Worm (Caenorhabditis elegans) whole organism, L3 larva: ENCODE data around the gene nas-11.

Experiments
- R02D3.7 ChIP-seq: fragments of 150-350 bp; optimal IDR thresholded peaks from 2 replicates; lab custom pipeline; 2014; ENCODE audit warnings: missing biosample characterization, missing genetic modification characterization
- ZK546.5 ChIP-seq: sonication (generic microtip); optimal IDR thresholded peaks from 2 replicates; lab custom pipeline; 2017; ENCODE audit warnings: missing biosample characterization, missing genetic modification characterization
- aly-2 ChIP-seq: fragments of 150-350 bp; optimal IDR thresholded peaks from 2 replicates; lab custom pipeline; 2014; ENCODE audit warnings: missing biosample characterization, missing genetic modification characterization
- ama-1 ChIP-seq: fragments of 150-350 bp; optimal IDR thresholded peaks from 2 replicates; lab custom pipeline; 2018
- ceh-16 ChIP-seq: sonication (generic microtip); optimal IDR thresholded peaks from 2 replicates; lab custom pipeline; 2017; ENCODE audit warnings: missing biosample characterization, missing genetic modification characterization
- ceh-28 ChIP-seq: fragments of 150-350 bp; optimal IDR thresholded peaks from 2 replicates; lab custom pipeline; 2014; ENCODE audit warnings: missing biosample characterization, missing genetic modification reagents, missing genetic modification characterization
- ceh-82 ChIP-seq: fragments of 150-350 bp; optimal IDR thresholded peaks from 2 replicates; lab custom pipeline; 2014; ENCODE audit warnings: missing biosample characterization, missing genetic modification characterization
- ceh-9 ChIP-seq: sonication (generic microtip); optimal IDR thresholded peaks from 2 replicates; lab custom pipeline; 2018; ENCODE audit warnings: missing biosample characterization, missing genetic modification characterization
- daf-12 ChIP-seq: fragments of 150-350 bp; optimal IDR thresholded peaks from 2 replicates; lab custom pipeline; 2014; ENCODE audit warnings: missing biosample characterization, missing genetic modification reagents, missing genetic modification characterization
- egl-27 ChIP-seq: sonication (generic microtip); optimal IDR thresholded peaks from 4 replicates; lab custom pipeline; 2017; ENCODE audit warnings: missing biosample characterization, missing genetic modification reagents, missing genetic modification characterization
- egl-5 ChIP-seq: fragments of 150-350 bp; optimal IDR thresholded peaks from 2 replicates; lab custom pipeline; 2017; ENCODE audit warnings: missing biosample characterization, missing genetic modification reagents, missing genetic modification characterization, inconsistent platforms
- elt-1 ChIP-seq: fragments of 150-350 bp; optimal IDR thresholded peaks from 2 replicates; lab custom pipeline; 2014; ENCODE audit warnings: missing biosample characterization, missing genetic modification characterization
- fkh-10 ChIP-seq: sonication (generic microtip); optimal IDR thresholded peaks from 2 replicates; lab custom pipeline; 2017; ENCODE audit warnings: missing biosample characterization, missing genetic modification reagents, missing genetic modification characterization
- fkh-2 ChIP-seq: fragments of 150-350 bp; optimal IDR thresholded peaks from 2 replicates; lab custom pipeline; 2014; ENCODE audit warnings: missing biosample characterization, missing genetic modification reagents, missing genetic modification characterization
- fos-1 ChIP-seq: fragments of 150-350 bp; optimal IDR thresholded peaks from 2 replicates; lab custom pipeline; 2014; ENCODE audit warnings: missing biosample characterization, missing genetic modification characterization
- hmg-11 ChIP-seq: sonication (generic microtip); optimal IDR thresholded peaks from 2 replicates; lab custom pipeline; 2016; ENCODE audit warnings: missing genetic modification characterization, missing compliant biosample characterization
- jun-1 ChIP-seq: fragments of 150-350 bp; optimal IDR thresholded peaks from 2 replicates; lab custom pipeline; 2014; ENCODE audit warnings: missing biosample characterization, missing genetic modification reagents, missing genetic modification characterization
- lin-15B ChIP-seq: fragments of 150-350 bp; optimal IDR thresholded peaks from 2 replicates; lab custom pipeline; 2014; ENCODE audit warnings: missing biosample characterization, missing genetic modification characterization
- lin-39 ChIP-seq: fragments of 150-350 bp; optimal IDR thresholded peaks from 2 replicates; lab custom pipeline; 2018; ENCODE audit warnings: missing biosample characterization, missing genetic modification reagents, missing genetic modification characterization
- lsy-12 ChIP-seq: sonication (generic microtip); optimal IDR thresholded peaks from 2 replicates; lab custom pipeline; 2016; ENCODE audit warnings: mild to moderate bottlenecking, missing genetic modification characterization, missing compliant biosample characterization
- mdl-1 ChIP-seq: fragments of 150-350 bp; optimal IDR thresholded peaks from 2 replicates; lab custom pipeline; 2014; ENCODE audit warnings: missing biosample characterization, missing genetic modification characterization
- nfya-1 ChIP-seq: sonication (generic microtip); optimal IDR thresholded peaks from 2 replicates; lab custom pipeline; 2017; ENCODE audit warnings: missing genetic modification characterization, mild to moderate bottlenecking, missing compliant biosample characterization, antibody characterized with exemption, moderate library complexity; ENCODE audit not compliant: insufficient read depth
- nhr-11 ChIP-seq: fragments of 150-350 bp; optimal IDR thresholded peaks from 2 replicates; lab custom pipeline; 2014; ENCODE audit warnings: missing biosample characterization, missing genetic modification characterization
- nhr-12 ChIP-seq: fragments of 150-350 bp; optimal IDR thresholded peaks from 2 replicates; lab custom pipeline; 2014; ENCODE audit warnings: missing biosample characterization, missing genetic modification characterization
- nhr-23 ChIP-seq: fragments of 150-350 bp; optimal IDR thresholded peaks from 2 replicates; lab custom pipeline; 2014; ENCODE audit warnings: missing biosample characterization, missing genetic modification reagents, missing genetic modification characterization
- nhr-237 ChIP-seq: fragments of 150-350 bp; optimal IDR thresholded peaks from 2 replicates; lab custom pipeline; 2014; ENCODE audit warnings: missing biosample characterization, missing genetic modification characterization
- nhr-25 ChIP-seq: sonication (generic microtip); optimal IDR thresholded peaks from 2 replicates; lab custom pipeline; 2017; ENCODE audit warnings: missing biosample characterization, missing genetic modification characterization
- nhr-28 ChIP-seq: fragments of 150-350 bp; optimal IDR thresholded peaks from 2 replicates; lab custom pipeline; 2014; ENCODE audit warnings: missing biosample characterization, missing genetic modification characterization
- nhr-43 ChIP-seq: sonication (generic microtip); optimal IDR thresholded peaks from 2 replicates; lab custom pipeline; 2016; ENCODE audit warnings: mild to moderate bottlenecking, missing genetic modification characterization, missing compliant biosample characterization; ENCODE audit not compliant: poor library complexity, severe bottlenecking
- nhr-67 ChIP-seq: fragments of 150-350 bp; optimal IDR thresholded peaks from 2 replicates; lab custom pipeline; 2014; ENCODE audit warnings: missing biosample characterization, missing genetic modification characterization
- nhr-76 ChIP-seq: fragments of 150-350 bp; sonication (generic microtip); optimal IDR thresholded peaks from 5 replicates; lab custom pipeline; 2014; ENCODE audit warnings: missing biosample characterization, missing genetic modification characterization
- nhr-77 ChIP-seq: fragments of 150-350 bp; optimal IDR thresholded peaks from 2 replicates; lab custom pipeline; 2014; ENCODE audit warnings: missing biosample characterization, missing genetic modification characterization
- pha-4 ChIP-seq: fragments of 150-350 bp; optimal IDR thresholded peaks from 2 replicates; lab custom pipeline; 2014; ENCODE audit warnings: missing biosample characterization, missing genetic modification reagents, missing genetic modification characterization
- pqm-1 ChIP-seq: fragments of 150-350 bp; optimal IDR thresholded peaks from 2 replicates; lab custom pipeline; 2017; ENCODE audit warnings: missing biosample characterization, missing genetic modification characterization, inconsistent platforms
- sea-2 ChIP-seq: fragments of 150-350 bp; sonication (generic microtip); optimal IDR thresholded peaks from 4 replicates; lab custom pipeline; 2014; ENCODE audit warnings: missing biosample characterization, missing genetic modification reagents, missing genetic modification characterization
- snpc-4 ChIP-seq: fragments of 150-350 bp; optimal IDR thresholded peaks from 2 replicates; lab custom pipeline; 2014; ENCODE audit warnings: missing biosample characterization, missing genetic modification characterization
- tbx-2 ChIP-seq: sonication (generic microtip); optimal IDR thresholded peaks from 2 replicates; lab custom pipeline; 2016; ENCODE audit warnings: mild to moderate bottlenecking, missing genetic modification characterization, missing compliant biosample characterization
- unc-39 ChIP-seq: sonication (generic microtip); optimal IDR thresholded peaks from 4 replicates; lab custom pipeline; 2017; ENCODE audit warnings: missing biosample characterization, missing genetic modification characterization
- zag-1 ChIP-seq: fragments of 150-350 bp; optimal IDR thresholded peaks from 2 replicates; lab custom pipeline; 2014; ENCODE audit warnings: missing biosample characterization, missing genetic modification characterization
- ztf-11 ChIP-seq: fragments of 150-350 bp; optimal IDR thresholded peaks from 2 replicates; lab custom pipeline; 2014; ENCODE audit warnings: missing biosample characterization, missing genetic modification characterization
- ztf-4 ChIP-seq: fragments of 150-350 bp; optimal IDR thresholded peaks from 2 replicates; lab custom pipeline; 2014; ENCODE audit warnings: missing biosample characterization, missing genetic modification characterization

The nas-11 gene

ce11 chrX:6729593-6729992, 16.2 kb downstream of the nas-11 start, which contains the start of gene K11G12.6 (continued):
- TF ChIP-seq nhr-43 (tag; lab: Kevin White, UChicago) (no peak), ceh-82 (no peak), nhr-237 (tag; lab: Kevin White, UChicago) (no peak), ztf-4 (no peak), lin-15B (tag; lab: Kevin White, UChicago) (no peak), jun-1 (tag; lab: Kevin White, UChicago) (peak; percentile 15)

ce11 chrX:6733201-6733600, 19.8 kb downstream of the nas-11 start, which contains the start of gene R03E9.2:
R03E9.2 (minus strand) TSS chrX:6733301.
- TF ChIP-seq nhr-11 (tag; lab: Kevin White, UChicago) (no peak), ZK546.5 (tag; lab: Kevin White, UChicago) (no peak), snpc-4 (no peak), egl-5 (tag; lab: Kevin White, UChicago) (no peak), unc-39 (tag; lab: Kevin White, UChicago) (no peak), elt-1 (tag; lab: Kevin White, UChicago) (no peak), mdl-1 (tag; lab: Kevin White, UChicago) (no peak), fkh-10 (GFP tag; lab: Kevin White, UChicago) (no peak), fos-1 (no peak), daf-12 (no peak), aly-2 (tag; lab: Kevin White, UChicago) (no peak), pqm-1 (tag; lab: Kevin White, UChicago) (no peak), nhr-23 (no peak), nhr-67 (no peak), fkh-2 (tag; lab: Kevin White, UChicago) (no peak), lin-15B (tag; lab: Kevin White, UChicago) (no peak), nhr-12 (tag; lab: Kevin White, UChicago) (no peak), nhr-76 (tag; lab: Kevin White, UChicago) (no peak)

- TF ChIP-seq mdl-1 (tag; lab: Kevin White, UChicago) (peak; percentile 48), fkh-2 (tag; lab: Kevin White, UChicago) (no peak), nhr-25 (peak; percentile 54), ztf-4 (no peak), lin-39 (peak; percentile 20), lsy-12 (tag; lab: Kevin White, UChicago) (peak; percentile 37), unc-39 (tag; lab: Kevin White, UChicago) (no peak), nhr-23 (peak; percentile 22), fos-1 (no peak), pha-4 (peak; percentile 3), R02D3.7 (no peak), nhr-28 (tag; lab: Kevin White, UChicago) (no peak), ceh-28 (no peak), sea-2 (GFP tag; lab: Kevin White, UChicago) (no peak), ceh-16 (no peak), ztf-11 (tag; lab: Kevin White, UChicago) (no peak), nfya-1 (tag; lab: Kevin White, UChicago) (peak; percentile 51), nhr-43 (tag; lab: Kevin White, UChicago) (peak; percentile 76), zag-1 (tag; lab: Kevin White, UChicago) (no peak)
- TF ChIP-seq, all 47 proteins: peak for 8
Observed at ce11 chrX:6735494-6735893, 22.1 kb downstream of the nas-11 start.

ce11 chrX:6736358-6736991, 23.1 kb downstream of the nas-11 start:
- no peak for TF ChIP-seq ceh-9 (tag; lab: Kevin White, UChicago)
- TF ChIP-seq R02D3.7 = no peak
- peak; percentile 95 for TF ChIP-seq nhr-43 (tag; lab: Kevin White, UChicago)
- TF ChIP-seq pqm-1 (tag; lab: Kevin White, UChicago) = peak; percentile 46
- TF ChIP-seq tbx-2 = peak; percentile 62
- no peak for TF ChIP-seq fos-1
- no peak for TF ChIP-seq ceh-82
- no peak for TF ChIP-seq egl-5 (tag; lab: Kevin White, UChicago)
- no peak for TF ChIP-seq snpc-4
- TF ChIP-seq nhr-77 (tag; lab: Kevin White, UChicago) = no peak
- TF ChIP-seq elt-1 (tag; lab: Kevin White, UChicago) = peak; percentile 26
- peak; percentile 92 for TF ChIP-seq mdl-1 (tag; lab: Kevin White, UChicago)
- no peak for TF ChIP-seq zag-1 (tag; lab: Kevin White, UChicago)
- TF ChIP-seq jun-1 (tag; lab: Kevin White, UChicago) = peak; percentile 18
- no peak for TF ChIP-seq nhr-76 (tag; lab: Kevin White, UChicago)
- TF ChIP-seq ztf-11 (tag; lab: Kevin White, UChicago) = no peak
- TF ChIP-seq hmg-11 = no peak
- TF ChIP-seq nhr-23 = peak; percentile 74
- TF ChIP-seq ceh-16 = no peak
- no peak for TF ChIP-seq sea-2 (GFP tag; lab: Kevin White, UChicago)
- no peak for TF ChIP-seq ztf-4
- no peak for TF ChIP-seq nhr-237 (tag; lab: Kevin White, UChicago)
- TF ChIP-seq nhr-25 = peak; percentile 97
- peak; percentile 28 for TF ChIP-seq pha-4
- TF ChIP-seq ZK546.5 (tag; lab: Kevin White, UChicago) = no peak
- TF ChIP-seq lin-39 = no peak
- TF ChIP-seq unc-39 (tag; lab: Kevin White, UChicago) = no peak
- no peak for TF ChIP-seq daf-12
- no peak for TF ChIP-seq ama-1
- no peak for TF ChIP-seq nhr-12 (tag; lab: Kevin White, UChicago)
- TF ChIP-seq nhr-11 (tag; lab: Kevin White, UChicago) = peak; percentile 61
- TF ChIP-seq ceh-28 = no peak
- peak; percentile 63 for TF ChIP-seq egl-27 (tag; lab: Kevin White, UChicago)
- TF ChIP-seq lin-15B (tag; lab: Kevin White, UChicago) = no peak
- peak; percentile 28 for TF ChIP-seq nfya-1 (tag; lab: Kevin White, UChicago)
- no peak for TF ChIP-seq lsy-12 (tag; lab: Kevin White, UChicago)
